Fruit fly (Drosophila melanogaster) Kc167 (cell line): Measurements from ENCODE around the gene ProtA.
"Not testable (repeated sequence)": the region's sequence is repeated elsewhere in the genome, so short reads cannot be mapped to it uniquely, and the experiment has no call there.

Experiments used
- Myc ChIP-seq: fragments of >200 bp; optimal IDR thresholded peaks from 2 replicates; lab custom pipeline; 2017; ENCODE audit warnings: missing external identifiers
- Sin3A ChIP-seq: fragments of >200 bp; optimal IDR thresholded peaks from 2 replicates; lab custom pipeline; 2018; ENCODE audit warnings: missing external identifiers
- h ChIP-seq: fragments of >200 bp; optimal IDR thresholded peaks from 3 replicates; lab custom pipeline; 2018; ENCODE audit warnings: missing external identifiers
- insv ChIP-seq: fragments of >200 bp; optimal IDR thresholded peaks from 3 replicates; lab custom pipeline; 2018; ENCODE audit warnings: missing external identifiers
- psq ChIP-seq: fragments of >200 bp; optimal IDR thresholded peaks from 2 replicates; lab custom pipeline; 2017; ENCODE audit warnings: missing external identifiers
- ttk ChIP-seq: sonication (Bioruptor generic); optimal IDR thresholded peaks from 2 replicates; lab custom pipeline; 2017; ENCODE audit warnings: missing external identifiers

ProtA gene

DNA sequence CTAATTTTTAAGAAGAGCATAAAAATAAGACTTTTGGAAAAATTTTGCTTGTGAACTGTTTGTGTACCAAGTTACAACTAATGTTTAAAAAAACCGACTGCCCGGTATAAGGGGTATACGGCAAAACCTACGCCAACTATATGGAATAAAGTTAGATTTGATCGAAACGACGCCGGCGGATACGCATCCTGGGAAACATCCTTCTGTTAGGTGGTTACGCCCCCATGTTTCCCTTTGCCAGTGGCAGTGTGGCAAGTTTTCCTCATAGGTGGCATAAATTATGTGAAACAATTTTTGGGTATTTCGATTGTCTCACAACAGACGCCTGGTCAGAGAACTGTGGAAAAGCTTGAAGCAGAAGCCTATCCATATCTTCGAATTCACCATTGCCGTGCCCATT lies at the start of gene ProtA:
ProtA (minus strand) TSS at position 101 of the 400 bp plus-strand sequence.
- TF ChIP-seq Sin3A (lab: Kevin White, UChicago); psq; ttk (lab: Kevin White, UChicago): not testable (repeated sequence)

dm6 chr2L:14924290-14924689 lies 42.8 kb upstream of the ProtA start, which contains the start of gene CG3491:
Gene CG3491 (plus strand): TSS chr2L:14924590.
- no peak for TF ChIP-seq ttk (lab: Kevin White, UChicago)
- TF ChIP-seq psq = no peak
- TF ChIP-seq Myc (lab: Kevin White, UChicago) = no peak
- TF ChIP-seq insv (lab: Kevin White, UChicago) = no peak
- TF ChIP-seq h (lab: Kevin White, UChicago) = no peak
- TF ChIP-seq Sin3A (lab: Kevin White, UChicago) = no peak

- no peak for TF ChIP-seq insv (lab: Kevin White, UChicago)
- no peak for TF ChIP-seq ttk (lab: Kevin White, UChicago)
- TF ChIP-seq Sin3A (lab: Kevin White, UChicago) = no peak
- TF ChIP-seq Myc (lab: Kevin White, UChicago) = no peak
- TF ChIP-seq h (lab: Kevin White, UChicago) = no peak
- no peak for TF ChIP-seq psq
Measured at dm6 chr2L:14887530-14887929, 6.1 kb upstream of the ProtA start.

DNA sequence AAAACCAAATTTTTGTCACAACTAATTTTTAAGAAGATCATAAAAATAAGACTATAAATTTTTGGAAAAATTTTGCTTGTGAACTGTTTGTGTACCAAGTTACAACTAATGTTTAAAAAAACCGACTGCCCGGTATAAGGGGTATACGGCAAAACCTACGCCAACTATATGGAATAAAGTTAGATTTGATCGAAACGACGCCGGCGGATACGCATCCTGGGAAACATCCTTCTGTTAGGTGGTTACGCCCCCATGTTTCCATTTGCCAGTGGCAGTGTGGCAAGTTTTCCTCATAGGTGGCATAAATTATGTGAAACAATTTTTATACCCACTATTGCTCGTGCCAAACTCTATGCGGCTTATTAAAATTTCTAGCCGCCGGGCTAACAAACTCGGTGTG lies 2.2 kb upstream of the ProtA start, which contains the start of gene ProtB:
ProtB (minus strand) TSS at position 101 of the 400 bp plus-strand sequence.
- TF ChIP-seq h, ttk, Sin3A (lab: Kevin White, UChicago): not testable (repeated sequence)

- TF ChIP-seq Myc (lab: Kevin White, UChicago) (no peak), h (lab: Kevin White, UChicago) (no peak), insv (lab: Kevin White, UChicago) (no peak), Sin3A (lab: Kevin White, UChicago) (no peak), psq (no peak), ttk (lab: Kevin White, UChicago) (no peak)
Measured at dm6 chr2L:14876233-14876632, 5.2 kb downstream of the ProtA start, which contains the start of gene CG15278. Gene CG15278 (minus strand): TSS chr2L:14876333.

- TF ChIP-seq Sin3A (lab: Kevin White, UChicago) (no peak), h (lab: Kevin White, UChicago) (no peak), psq (no peak), Myc (lab: Kevin White, UChicago) (no peak), insv (lab: Kevin White, UChicago) (no peak), ttk (lab: Kevin White, UChicago) (no peak)
Measured at dm6 chr2L:14871922-14872321, 9.5 kb downstream of the ProtA start, which contains the start of gene CG4480. Gene CG4480 (minus strand): TSS chr2L:14872022.

DNA sequence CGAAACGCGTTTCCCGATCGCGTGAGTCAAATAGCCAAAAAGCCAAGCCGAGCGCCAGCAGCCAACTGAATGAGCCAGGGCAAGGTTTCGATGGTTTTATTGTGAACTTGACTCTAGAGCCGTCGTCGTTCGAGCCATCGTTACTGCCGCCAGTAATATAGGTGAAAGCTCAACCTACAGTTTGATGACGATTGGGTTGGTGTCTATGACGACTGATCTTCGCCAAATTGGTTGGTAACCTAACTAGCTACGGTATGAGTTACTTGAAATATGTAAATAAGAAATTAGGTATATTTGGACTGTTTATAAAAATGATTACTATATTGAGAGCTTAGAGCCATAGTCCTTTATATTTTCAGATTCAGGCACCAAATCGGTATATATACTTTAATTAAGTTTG lies 29.8 kb downstream of the ProtA start, which contains the start of gene CG15279:
CG15279 (minus strand) TSS at position 72 of the 400 bp plus-strand sequence.
- TF ChIP-seq ttk (lab: Kevin White, UChicago) (no peak), Myc (lab: Kevin White, UChicago) (no peak), psq (no peak), h (lab: Kevin White, UChicago) (no peak), insv (lab: Kevin White, UChicago) (no peak), Sin3A (lab: Kevin White, UChicago) (no peak)

DNA sequence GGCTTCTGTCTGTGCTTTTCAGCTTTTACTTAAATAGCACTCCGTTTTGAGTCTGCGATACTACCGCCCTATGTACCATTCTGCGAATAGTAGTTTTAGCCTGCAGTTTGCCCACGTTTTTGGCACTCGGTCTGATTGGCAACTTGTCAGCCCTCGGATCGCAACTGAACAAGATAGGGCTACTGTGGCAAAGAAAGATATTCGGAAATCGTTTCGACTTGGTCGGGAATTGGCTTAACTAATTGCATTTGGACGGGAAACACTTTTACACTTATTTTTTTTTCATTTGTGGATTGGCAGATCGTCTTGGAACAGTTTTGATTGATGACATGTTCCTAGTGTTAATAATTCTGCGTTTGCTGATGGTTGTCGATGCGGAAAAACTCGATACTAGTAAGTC lies 39.4 kb downstream of the ProtA start, which contains the start of gene CG42682:
CG42682 (plus strand) TSS at position 301 of the 400 bp plus-strand sequence.
- TF ChIP-seq psq (no peak), Myc (lab: Kevin White, UChicago) (no peak), Sin3A (lab: Kevin White, UChicago) (no peak), ttk (lab: Kevin White, UChicago) (no peak), h (lab: Kevin White, UChicago) (no peak), insv (lab: Kevin White, UChicago) (no peak)
